Worm (Caenorhabditis elegans): ENCODE measurements around the gene C50H2.5.
A peak's percentile ranks its signal among the peaks of the same experiment; 100 is the strongest.

The C50H2.5 gene

DNA sequence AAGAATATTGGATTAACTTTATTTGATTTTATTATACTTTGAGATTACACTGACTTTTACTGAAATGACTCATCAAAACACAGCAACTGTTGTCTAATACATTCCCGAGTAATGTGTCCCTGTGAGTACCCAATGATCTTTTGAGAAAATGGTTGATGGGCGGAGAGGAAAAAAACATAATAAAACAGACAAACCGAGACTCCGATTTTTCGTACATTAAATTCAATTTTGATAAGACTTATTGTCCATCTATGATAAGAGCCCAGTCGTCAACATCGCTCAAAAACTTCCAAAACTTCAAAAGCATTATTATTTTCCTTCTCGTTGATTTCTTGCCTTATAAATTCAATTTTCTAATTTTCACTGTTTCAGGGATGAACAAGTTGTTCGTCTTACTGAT, 32.4 kb downstream of the C50H2.5 start, which contains the start of gene ttr-46:
Gene ttr-46, plus strand, starts transcription at position 373 of the 400 bp plus-strand sequence.
- TF ChIP-seq ceh-20 (GFP tag; IDR thresholded peaks at IDR 0.05): no peak
- peak; percentile 53 for TF ChIP-seq nhr-28 (tag; optimal IDR thresholded peaks at IDR 0.05)
- no peak for TF ChIP-seq daf-16 (GFP tag; optimal IDR thresholded peaks at IDR 0.05)
- TF ChIP-seq daf-16 (tag; optimal IDR thresholded peaks at IDR 0.05): peak; percentile 65
- TF ChIP-seq pqm-1 (tag; optimal IDR thresholded peaks at IDR 0.05): peak; percentile 63

DNA sequence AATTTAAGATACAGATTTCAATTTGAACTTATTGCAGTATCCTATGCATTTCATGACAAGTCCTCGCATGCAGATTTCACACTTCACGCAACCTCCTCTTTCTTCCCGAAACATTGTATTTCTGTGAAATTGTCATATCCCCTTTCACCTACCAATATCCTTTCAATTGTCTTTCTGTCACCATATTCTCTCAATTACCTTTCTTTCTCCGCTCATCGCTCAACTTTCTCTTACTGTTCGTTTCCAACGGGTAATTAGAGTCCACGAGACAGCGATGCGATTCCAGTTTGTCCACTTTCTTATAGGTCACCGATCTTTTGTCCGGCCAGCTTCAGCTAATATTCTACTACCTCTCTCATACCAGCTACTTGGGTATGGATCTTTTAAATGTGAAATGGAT, 33.9 kb downstream of the C50H2.5 start, which contains the start of gene mam-5:
Gene mam-5, plus strand, starts transcription at position 304 of the 400 bp plus-strand sequence.
- TF ChIP-seq cey-2 (tag; optimal IDR thresholded peaks at IDR 0.05; ENCODE audit: borderline replicate concordance, insufficient read depth) (no peak), ceh-28 (tag; optimal IDR thresholded peaks at IDR 0.05) (no peak), aha-1 (tag) (peak; percentile 74)

DNA sequence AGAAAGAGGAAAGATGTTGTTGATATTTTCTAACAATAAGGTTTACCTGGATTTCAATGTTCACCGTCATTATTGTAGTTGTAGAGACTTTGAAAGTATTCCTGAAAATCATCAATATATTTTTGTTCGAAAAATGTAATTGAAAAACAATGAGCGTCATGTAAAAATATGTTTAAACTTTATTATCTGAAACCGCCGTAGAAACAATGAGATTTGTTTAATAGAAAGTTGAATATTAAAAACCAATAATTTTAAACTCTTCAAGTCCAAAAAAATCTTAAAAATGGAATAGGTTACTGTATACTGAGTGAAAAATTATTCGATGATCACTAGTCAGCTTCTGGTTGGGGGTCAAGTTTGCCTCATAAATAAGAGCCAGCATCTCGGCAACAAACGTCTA, 39.7 kb downstream of the C50H2.5 start, which contains the start of gene anmt-3:
Gene anmt-3, minus strand, starts transcription at position 101 of the 400 bp plus-strand sequence.
- TF ChIP-seq nhr-28 (tag; optimal IDR thresholded peaks at IDR 0.05): no peak
- no peak for TF ChIP-seq madf-5 (GFP tag; IDR thresholded peaks at IDR 0.05)
- no peak for TF ChIP-seq aha-1 (tag)
- no peak for TF ChIP-seq hif-1 (tag; optimal IDR thresholded peaks at IDR 0.05)
- no peak for TF ChIP-seq dmd-8 (GFP tag; IDR thresholded peaks at IDR 0.05)
- TF ChIP-seq dmd-9 (GFP tag; IDR thresholded peaks at IDR 0.05): no peak
- no peak for TF ChIP-seq mxl-3 (GFP tag; optimal IDR thresholded peaks at IDR 0.05)
- TF ChIP-seq spr-1 (tag; optimal IDR thresholded peaks at IDR 0.05): no peak
- no peak for TF ChIP-seq lin-38 (GFP tag; IDR thresholded peaks at IDR 0.05)
- no peak for TF ChIP-seq daf-19 (GFP tag; conservative IDR thresholded peaks at IDR 0.05)
- TF ChIP-seq dve-1 (tag; optimal IDR thresholded peaks at IDR 0.05; ENCODE audit: insufficient read depth): no peak
- TF ChIP-seq daf-16 (GFP tag; optimal IDR thresholded peaks at IDR 0.05): no peak
- no peak for TF ChIP-seq daf-16 (tag; optimal IDR thresholded peaks at IDR 0.05)

DNA sequence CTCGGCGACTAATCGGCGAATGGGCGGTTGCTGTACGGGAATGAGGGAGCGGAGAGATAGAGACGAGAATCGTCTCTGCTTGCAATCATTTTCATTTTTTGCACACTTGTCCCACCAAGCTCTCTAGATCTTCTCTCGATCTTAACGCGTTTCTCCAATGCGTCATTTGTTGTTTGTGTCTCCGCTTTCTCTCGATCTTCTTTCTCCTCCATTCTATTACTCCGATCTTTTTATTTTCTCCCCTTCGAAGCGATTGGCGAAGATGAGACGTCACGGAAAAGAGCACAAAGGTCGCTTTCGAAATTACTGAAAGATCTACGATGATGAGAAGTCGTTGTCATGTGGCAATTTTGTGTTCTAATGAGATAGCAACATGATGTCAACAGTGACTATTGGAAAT, 40.1 kb downstream of the C50H2.5 start:
- peak; percentile 21 for TF ChIP-seq aha-1 (tag)
- TF ChIP-seq daf-16 (GFP tag; optimal IDR thresholded peaks at IDR 0.05): peak in 1 of 2 experiments; percentile 83
- TF ChIP-seq daf-16 (tag; optimal IDR thresholded peaks at IDR 0.05): no peak
- peak in 1 of 2 experiments; percentile 76 for TF ChIP-seq unc-62 (GFP tag; optimal IDR thresholded peaks at IDR 0.05 in 1 of 2)
- no peak for TF ChIP-seq unc-62 (tag; optimal IDR thresholded peaks at IDR 0.05)
- no peak for TF ChIP-seq arid-1 (GFP tag; conservative IDR thresholded peaks at IDR 0.05)
- peak; percentile 56 for TF ChIP-seq nhr-11 (tag; optimal IDR thresholded peaks at IDR 0.05)
- TF ChIP-seq sdz-12 (GFP tag; optimal IDR thresholded peaks at IDR 0.05): no peak
- TF ChIP-seq hlh-11 (tag; optimal IDR thresholded peaks at IDR 0.05): peak; percentile 58

DNA sequence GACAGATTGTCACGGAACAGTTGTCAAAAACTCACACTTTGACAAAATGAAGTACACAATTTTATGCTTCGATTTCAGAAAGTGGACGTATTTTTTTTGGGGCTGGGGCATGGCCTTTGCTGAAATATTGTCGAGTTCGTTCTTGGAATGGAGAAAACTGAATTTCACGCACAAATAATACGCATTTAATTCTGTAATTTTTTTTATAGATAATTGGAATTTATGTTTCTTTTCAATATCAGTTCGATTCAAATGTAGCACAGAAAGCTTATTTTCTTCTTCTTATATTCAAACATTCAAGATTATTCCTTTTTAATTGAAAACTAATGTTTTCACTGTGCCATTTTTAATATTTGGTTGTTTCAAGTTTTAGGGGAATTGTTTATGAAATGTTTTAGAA, 41.9 kb downstream of the C50H2.5 start, which contains the start of gene T07C12.10:
Gene T07C12.10, minus strand, starts transcription at position 101 of the 400 bp plus-strand sequence.
- TF ChIP-seq unc-130 (GFP tag; optimal IDR thresholded peaks at IDR 0.05) (no peak), zag-1 (tag; optimal IDR thresholded peaks at IDR 0.05) (no peak), lin-29 (GFP tag; IDR thresholded peaks at IDR 0.05) (no peak), hlh-30 (tag; optimal IDR thresholded peaks at IDR 0.05; ENCODE audit: insufficient read depth) (no peak), ztf-11 (tag; optimal IDR thresholded peaks at IDR 0.05) (no peak), dve-1 (tag; optimal IDR thresholded peaks at IDR 0.05; ENCODE audit: insufficient read depth) (no peak), aha-1 (tag) (no peak), ceh-82 (tag; optimal IDR thresholded peaks at IDR 0.05) (no peak), F26F4.8 (GFP tag; conservative IDR thresholded peaks at IDR 0.05) (no peak), mep-1 (tag; optimal IDR thresholded peaks at IDR 0.05) (no peak)

DNA sequence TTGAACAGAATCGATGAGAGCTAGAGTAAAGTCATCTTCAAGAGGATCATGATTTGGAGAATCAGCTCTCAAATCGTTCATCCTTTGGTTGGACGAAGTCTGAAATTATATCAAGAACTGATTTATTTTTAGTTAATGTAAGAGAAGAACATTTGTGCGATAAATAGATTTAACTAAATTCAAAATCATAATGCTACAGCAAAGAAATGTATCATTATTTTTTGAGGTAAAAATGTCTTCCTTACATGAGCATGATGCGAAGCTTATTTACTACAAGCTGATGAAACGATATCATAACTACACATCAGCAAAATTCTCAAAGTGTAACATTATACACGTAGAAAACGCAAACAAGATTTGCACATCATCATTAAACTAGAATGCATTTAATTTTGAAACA, 43.9 kb downstream of the C50H2.5 start, which contains the start of gene madf-4:
Gene madf-4, minus strand, starts transcription at position 101 of the 400 bp plus-strand sequence.
- TF ChIP-seq aha-1 (tag): no peak
- no peak for TF ChIP-seq nhr-77 (tag; optimal IDR thresholded peaks at IDR 0.05)
- no peak for TF ChIP-seq attf-4 (tag; optimal IDR thresholded peaks at IDR 0.05)
- TF ChIP-seq set-16 (GFP tag; IDR thresholded peaks at IDR 0.05): no peak
- no peak for TF ChIP-seq daf-19 (GFP tag; conservative IDR thresholded peaks at IDR 0.05)
- TF ChIP-seq php-3 (GFP tag; IDR thresholded peaks at IDR 0.05): no peak
- no peak for TF ChIP-seq nhr-28 (tag; optimal IDR thresholded peaks at IDR 0.05)
- no peak for TF ChIP-seq ZK546.5 (tag; optimal IDR thresholded peaks at IDR 0.05)
